Worm (Caenorhabditis elegans) whole organism, L4 larva: ENCODE measurements around the gene Y54E2A.8.

Experiments
- F44E2.7 ChIP-seq: fragments of 200-800 bp; sonication (Bioruptor generic); IDR thresholded peaks from 2 replicates; pipeline ENCODE4 v2.1.2; 2022; ENCODE audit warnings: missing genetic modification characterization, missing compliant biosample characterization
- ZK546.5 ChIP-seq, 2 experiments: sonication (generic microtip); optimal IDR thresholded peaks; 2 replicates each; lab custom pipeline; 2017; ENCODE audit warnings: missing biosample characterization in 2 of 2, missing genetic modification characterization in 2 of 2
- ces-1 ChIP-seq: fragments of 150-350 bp; sonication (generic microtip); optimal IDR thresholded peaks from 4 replicates; lab custom pipeline; 2014; ENCODE audit warnings: missing biosample characterization, missing genetic modification reagents, missing genetic modification characterization
- daf-16 ChIP-seq, 3 experiments: sonication (generic microtip); optimal IDR thresholded peaks; 2 replicates each; lab custom pipeline; 2016 to 2017; ENCODE audit warnings: missing genetic modification characterization in 3 of 3, missing genetic modification reagents in 3 of 3, mild to moderate bottlenecking in 2 of 3, missing compliant biosample characterization in 2 of 3, missing biosample characterization in 1 of 3, moderate library complexity in 1 of 3
- daf-19 ChIP-seq: fragments of 200-800 bp; sonication (Bioruptor generic); conservative IDR thresholded peaks from 2 replicates; pipeline ENCODE4 v1.3.6; 2022; ENCODE audit warnings: missing genetic modification characterization, missing compliant biosample characterization
- dmd-6 ChIP-seq: fragments of 200-800 bp; sonication (Bioruptor generic); IDR thresholded peaks from 2 replicates; pipeline ENCODE4 v1.3.6; 2022; ENCODE audit warnings: missing genetic modification reagents, missing genetic modification characterization, missing compliant biosample characterization
- hlh-11 ChIP-seq: fragments of 200-800 bp; sonication (Bioruptor generic); optimal IDR thresholded peaks from 2 replicates; lab custom pipeline; 2018; ENCODE audit warnings: mild to moderate bottlenecking, missing genetic modification characterization, missing compliant biosample characterization
- lin-13 ChIP-seq: fragments of 150-350 bp; optimal IDR thresholded peaks from 2 replicates; lab custom pipeline; 2014; ENCODE audit warnings: missing biosample characterization, missing genetic modification reagents, missing genetic modification characterization
- mdl-1 ChIP-seq, 2 experiments: fragments of 150-350 bp in 1 of 2; sonication (generic microtip) in 1 of 2; optimal IDR thresholded peaks; 2 replicates each; lab custom pipeline; 2014 to 2017; ENCODE audit warnings: missing biosample characterization in 2 of 2, missing genetic modification characterization in 2 of 2
- mxl-2 ChIP-seq: fragments of 200-800 bp; sonication (Bioruptor generic); conservative IDR thresholded peaks from 2 replicates; pipeline ENCODE4 v1.3.6; 2022; ENCODE audit warnings: missing genetic modification reagents, missing genetic modification characterization, missing compliant biosample characterization
- mxl-3 ChIP-seq: fragments of 200-800 bp; sonication (Bioruptor generic); optimal IDR thresholded peaks from 2 replicates; lab custom pipeline; 2018; ENCODE audit warnings: mild to moderate bottlenecking, missing genetic modification characterization, missing compliant biosample characterization
- nhr-10 ChIP-seq: fragments of 150-350 bp; optimal IDR thresholded peaks from 2 replicates; lab custom pipeline; 2014; ENCODE audit warnings: missing biosample characterization, missing genetic modification characterization
- nhr-28 ChIP-seq: fragments of 150-350 bp; optimal IDR thresholded peaks from 2 replicates; lab custom pipeline; 2014; ENCODE audit warnings: missing biosample characterization, missing genetic modification characterization
- nhr-48 ChIP-seq: sonication (generic microtip); optimal IDR thresholded peaks from 2 replicates; lab custom pipeline; 2016; ENCODE audit warnings: mild to moderate bottlenecking, missing genetic modification characterization, missing compliant biosample characterization
- snpc-4 ChIP-seq: fragments of 150-350 bp; optimal IDR thresholded peaks from 2 replicates; lab custom pipeline; 2014; ENCODE audit warnings: missing biosample characterization, missing genetic modification characterization
- spr-3 ChIP-seq: fragments of 200-800 bp; sonication (Bioruptor generic); optimal IDR thresholded peaks from 2 replicates; lab custom pipeline; 2018; ENCODE audit warnings: mild to moderate bottlenecking, missing genetic modification characterization, missing compliant biosample characterization

Gene Y54E2A.8

ce11 chrII:14825413-14825812 lies 47.3 kb downstream of the Y54E2A.8 start:
- TF ChIP-seq daf-19, result no peak
- TF ChIP-seq mxl-3 (GFP tag; lab: Kevin White, UChicago), result peak; percentile 55
- no peak for TF ChIP-seq F44E2.7 (GFP tag; lab: Robert Waterston, UW)
- TF ChIP-seq nhr-10 (tag; lab: Kevin White, UChicago), result peak; percentile 6
- peak in 1 of 2 experiments; percentile 36 for TF ChIP-seq mdl-1 (tag; optimal IDR thresholded peaks at IDR 0.05; lab: Kevin White, UChicago)
- no peak for TF ChIP-seq snpc-4
- TF ChIP-seq hlh-11, result peak; percentile 45
- TF ChIP-seq lin-13 (GFP tag; lab: Kevin White, UChicago), result no peak
- peak; percentile 51 for TF ChIP-seq dmd-6 (GFP tag; lab: Robert Waterston, UW)
- TF ChIP-seq daf-16 (GFP tag; optimal IDR thresholded peaks at IDR 0.05; lab: Kevin White, UChicago), result no peak
- no peak for TF ChIP-seq daf-16 (tag; optimal IDR thresholded peaks at IDR 0.05; lab: Kevin White, UChicago)
- no peak for TF ChIP-seq ces-1 (GFP tag; lab: Kevin White, UChicago)
- TF ChIP-seq spr-3, result no peak
- peak; percentile 68 for TF ChIP-seq nhr-28 (tag; lab: Kevin White, UChicago)
- TF ChIP-seq mxl-2 (GFP tag; lab: Robert Waterston, UW), result no peak
- TF ChIP-seq nhr-48 (tag; lab: Kevin White, UChicago), result peak; percentile 38
- TF ChIP-seq, all 104 proteins: peak for 7

- TF ChIP-seq ZK546.5 (tag; optimal IDR thresholded peaks at IDR 0.05; lab: Kevin White, UChicago), result no peak
Measured at ce11 chrII:14832055-14832454, 53.9 kb downstream of the Y54E2A.8 start.
